Fruit fly (Drosophila melanogaster): ENCODE data around the gene aurA.
A peak's percentile ranks its signal among the peaks of the same experiment; 100 is the strongest.

- TF ChIP-seq Hr78 (GFP tag; optimal IDR thresholded peaks at IDR 0.05), result no peak
- TF ChIP-seq lola (GFP tag; optimal IDR thresholded peaks at IDR 0.05), result no peak
- peak; percentile 16 for TF ChIP-seq sage (GFP tag; optimal IDR thresholded peaks at IDR 0.05)
- no peak for TF ChIP-seq foxo (GFP tag; optimal IDR thresholded peaks at IDR 0.05)
- TF ChIP-seq N (GFP tag; optimal IDR thresholded peaks at IDR 0.05), result no peak
- no peak for TF ChIP-seq Rel (GFP tag; optimal IDR thresholded peaks at IDR 0.05)
- TF ChIP-seq Rel (tag; optimal IDR thresholded peaks at IDR 0.05), result no peak
- TF ChIP-seq h (GFP tag; optimal IDR thresholded peaks at IDR 0.05), result no peak
- TF ChIP-seq Abd-B (GFP tag; optimal IDR thresholded peaks at IDR 0.05), result no peak
- no peak for TF ChIP-seq fru (GFP tag; optimal IDR thresholded peaks at IDR 0.05)
- TF ChIP-seq Dfd (GFP tag; optimal IDR thresholded peaks at IDR 0.05), result no peak
- TF ChIP-seq HLH106 (tag; optimal IDR thresholded peaks at IDR 0.05), result no peak
- TF ChIP-seq OdsH (GFP tag; optimal IDR thresholded peaks at IDR 0.05), result no peak
- no peak for TF ChIP-seq sv (GFP tag; optimal IDR thresholded peaks at IDR 0.05)
- no peak for TF ChIP-seq Dif (GFP tag; optimal IDR thresholded peaks at IDR 0.05; ENCODE audit: partially characterized antibody)
These were observed 21.5 kb downstream of the aurA start, which contains the start of gene CG3397 for dm6 chr3R:11984441-11984840.

Measured in whole organism, wandering third instar larva.